Worm (Caenorhabditis elegans) whole organism, midembryonic: Measurements from ENCODE around the gene dyf-17.
A peak's percentile ranks its signal among the peaks of the same experiment; 100 is the strongest.

Experiments
- T22C8.4 ChIP-seq: fragments of 200-800 bp; sonication (Bioruptor generic); IDR thresholded peaks from 2 replicates; pipeline ENCODE4 v1.3.6; 2022; ENCODE audit warnings: missing genetic modification characterization, missing compliant biosample characterization
- cog-1 ChIP-seq: sonication (generic microtip); optimal IDR thresholded peaks from 2 replicates; lab custom pipeline; 2016; ENCODE audit warnings: missing genetic modification characterization, missing compliant biosample characterization
- flt-1 ChIP-seq: fragments of 200-800 bp; sonication (Bioruptor generic); IDR thresholded peaks from 2 replicates; pipeline ENCODE4 v1.3.6; 2022; ENCODE audit warnings: missing genetic modification characterization, missing compliant biosample characterization
- med-1 ChIP-seq: sonication (generic microtip); optimal IDR thresholded peaks from 2 replicates; lab custom pipeline; 2017; ENCODE audit warnings: missing genetic modification characterization, mild to moderate bottlenecking, missing compliant biosample characterization, antibody characterized with exemption, missing genetic modification reagents; ENCODE audit not compliant: insufficient read depth
- ref-1 ChIP-seq: fragments of 200-800 bp; sonication (Bioruptor generic); conservative IDR thresholded peaks from 2 replicates; pipeline ENCODE4 v1.3.6; 2022; ENCODE audit warnings: missing genetic modification reagents, missing genetic modification characterization, missing compliant biosample characterization
- tab-1 ChIP-seq: fragments of 200-800 bp; sonication (Bioruptor generic); IDR thresholded peaks from 2 replicates; pipeline ENCODE4 v1.3.6; 2022; ENCODE audit warnings: missing genetic modification characterization, missing compliant biosample characterization
- ztf-23 ChIP-seq: fragments of 200-800 bp; sonication (Bioruptor generic); IDR thresholded peaks from 2 replicates; pipeline ENCODE4 v1.3.6; 2022; ENCODE audit warnings: missing genetic modification reagents, missing genetic modification characterization, missing compliant biosample characterization
- ztf-29 ChIP-seq: fragments of 200-800 bp; sonication (Bioruptor generic); IDR thresholded peaks from 2 replicates; pipeline ENCODE4 v1.3.6; 2022; ENCODE audit warnings: missing genetic modification reagents, missing genetic modification characterization, missing compliant biosample characterization

DNA sequence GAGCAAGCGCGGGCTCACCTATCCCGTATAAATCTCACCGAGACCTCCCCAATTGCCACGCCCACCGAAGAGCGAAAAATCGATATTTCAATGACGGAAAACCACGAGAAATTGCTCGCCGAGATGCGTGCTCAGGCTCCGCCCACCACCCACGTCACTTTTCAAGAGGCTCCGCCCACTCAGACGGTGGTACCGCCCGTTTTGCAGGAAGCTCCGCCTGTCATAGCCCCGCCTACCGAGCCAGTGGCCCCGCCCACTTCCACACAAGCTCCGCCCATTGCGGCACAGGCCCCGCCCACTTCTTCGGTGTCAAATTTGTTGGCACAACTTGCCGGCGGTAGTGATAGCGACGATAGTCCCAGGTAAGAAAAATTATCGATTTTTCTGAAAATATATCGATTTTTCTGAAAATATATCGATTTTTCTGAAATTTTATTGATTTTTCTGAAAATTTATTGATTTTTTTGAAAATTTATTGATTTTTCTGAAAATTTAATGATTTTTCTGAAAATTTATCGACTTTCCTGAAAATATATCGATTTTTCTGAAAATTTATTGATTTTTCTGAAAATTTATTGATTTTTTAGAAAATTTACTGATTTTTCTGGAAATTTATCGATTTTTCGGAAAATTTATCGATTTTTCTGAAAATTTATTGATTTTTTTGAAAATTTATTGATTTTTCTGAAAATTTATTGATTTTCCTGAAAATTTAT, 2.3 kb downstream of the dyf-17 start:
- TF ChIP-seq T22C8.4 (peak; percentile 67; the same call in 1 of the 2 replicates), tab-1 (GFP tag; lab: Robert Waterston, UW) (no peak), flt-1 (no peak), ref-1 (GFP tag; lab: Robert Waterston, UW) (no peak), ztf-29 (GFP tag; lab: Robert Waterston, UW) (no peak), med-1 (GFP tag; lab: Kevin White, UChicago) (no peak), cog-1 (tag; lab: Kevin White, UChicago) (no peak), ztf-23 (no peak)
